Worm (Caenorhabditis elegans) whole organism, dauer: ENCODE results near the gene col-127.

Experiments
- unc-62 ChIP-seq: sonication (generic microtip); optimal IDR thresholded peaks from 2 replicates; lab custom pipeline; 2017; ENCODE audit warnings: missing biosample characterization, missing genetic modification reagents, missing genetic modification characterization

Gene col-127

ce11 chrIV:11266090-11266489 is at the start of gene col-127:
Gene col-127, minus strand, starts transcription at chrIV:11266190.
- no peak for TF ChIP-seq unc-62 (GFP tag; lab: Kevin White, UChicago)

- TF ChIP-seq unc-62 (GFP tag; lab: Kevin White, UChicago): no peak
Observed at ce11 chrIV:11315688-11316087, 49.7 kb upstream of the col-127 start.

ce11 chrIV:11314885-11315284 is 48.9 kb upstream of the col-127 start, which contains the start of the genes B0035.3, B0035.22 and pfd-4:
Gene B0035.3, minus strand, starts transcription at chrIV:11314998.
Gene B0035.22, plus strand, starts transcription at chrIV:11315153.
Gene pfd-4, plus strand, starts transcription at chrIV:11315207.
- TF ChIP-seq unc-62 (GFP tag; lab: Kevin White, UChicago): no peak

ce11 chrIV:11313880-11314279 is 47.9 kb upstream of the col-127 start, which contains the start of gene dnj-2:
Gene dnj-2, minus strand, starts transcription at chrIV:11313980.
- no peak for TF ChIP-seq unc-62 (GFP tag; lab: Kevin White, UChicago)

- no peak for TF ChIP-seq unc-62 (GFP tag; lab: Kevin White, UChicago)
Observed at ce11 chrIV:11311484-11311883, 45.5 kb upstream of the col-127 start.

- no peak for TF ChIP-seq unc-62 (GFP tag; lab: Kevin White, UChicago)
Observed at ce11 chrIV:11310624-11311023, 44.6 kb upstream of the col-127 start, which contains the start of gene znf-207. Gene znf-207, plus strand, starts transcription at chrIV:11310972.

ce11 chrIV:11307770-11308169 is 41.8 kb upstream of the col-127 start:
- no peak for TF ChIP-seq unc-62 (GFP tag; lab: Kevin White, UChicago)

ce11 chrIV:11306548-11306947 is 40.6 kb upstream of the col-127 start, which contains the start of gene B0035.13:
Gene B0035.13, minus strand, starts transcription at chrIV:11306720.
- TF ChIP-seq unc-62 (GFP tag; lab: Kevin White, UChicago): no peak

ce11 chrIV:11304970-11305369 is 39.0 kb upstream of the col-127 start:
- no peak for TF ChIP-seq unc-62 (GFP tag; lab: Kevin White, UChicago)

- no peak for TF ChIP-seq unc-62 (GFP tag; lab: Kevin White, UChicago)
Observed at ce11 chrIV:11298154-11299086, 32.4 kb upstream of the col-127 start, which contains the start of the genes B0035.15 and dnj-1. Gene B0035.15, minus strand, starts transcription at chrIV:11298252. Gene dnj-1, plus strand, starts transcription at chrIV:11299036.

ce11 chrIV:11296787-11297186 is 30.8 kb upstream of the col-127 start, which contains the start of gene mttu-1:
Gene mttu-1, minus strand, starts transcription at chrIV:11296887.
- TF ChIP-seq unc-62 (GFP tag; lab: Kevin White, UChicago): no peak

ce11 chrIV:11288965-11289364 is 23.0 kb upstream of the col-127 start:
- TF ChIP-seq unc-62 (GFP tag; lab: Kevin White, UChicago): no peak

ce11 chrIV:11287511-11287910 is 21.5 kb upstream of the col-127 start, which contains the start of gene F54D1.6:
Gene F54D1.6, plus strand, starts transcription at chrIV:11287811.
- no peak for TF ChIP-seq unc-62 (GFP tag; lab: Kevin White, UChicago)

- no peak for TF ChIP-seq unc-62 (GFP tag; lab: Kevin White, UChicago)
Observed at ce11 chrIV:11286112-11286511, 20.1 kb upstream of the col-127 start.

ce11 chrIV:11285239-11285638 is 19.2 kb upstream of the col-127 start:
- TF ChIP-seq unc-62 (GFP tag; lab: Kevin White, UChicago): no peak

ce11 chrIV:11284102-11284531 is 18.1 kb upstream of the col-127 start:
- TF ChIP-seq unc-62 (GFP tag; lab: Kevin White, UChicago): no peak
